Worm (Caenorhabditis elegans) whole organism, midembryonic: ENCODE results near the gene R11D1.12.

ENCODE experiments used
- T22C8.4 ChIP-seq: fragments of 200-800 bp; sonication (Bioruptor generic); IDR thresholded peaks from 2 replicates; pipeline ENCODE4 v1.3.6; 2022; ENCODE audit warnings: missing genetic modification characterization, missing compliant biosample characterization
- cog-1 ChIP-seq: sonication (generic microtip); optimal IDR thresholded peaks from 2 replicates; lab custom pipeline; 2016; ENCODE audit warnings: missing genetic modification characterization, missing compliant biosample characterization
- flt-1 ChIP-seq: fragments of 200-800 bp; sonication (Bioruptor generic); IDR thresholded peaks from 2 replicates; pipeline ENCODE4 v1.3.6; 2022; ENCODE audit warnings: missing genetic modification characterization, missing compliant biosample characterization
- klf-2 ChIP-seq: fragments of 200-800 bp; sonication (Bioruptor generic); conservative IDR thresholded peaks from 2 replicates; pipeline ENCODE4 v1.3.6; 2022; ENCODE audit warnings: missing genetic modification reagents, missing genetic modification characterization, missing compliant biosample characterization
- med-1 ChIP-seq: sonication (generic microtip); optimal IDR thresholded peaks from 2 replicates; lab custom pipeline; 2017; ENCODE audit warnings: missing genetic modification characterization, mild to moderate bottlenecking, missing compliant biosample characterization, antibody characterized with exemption, missing genetic modification reagents; ENCODE audit not compliant: insufficient read depth
- ref-1 ChIP-seq: fragments of 200-800 bp; sonication (Bioruptor generic); conservative IDR thresholded peaks from 2 replicates; pipeline ENCODE4 v1.3.6; 2022; ENCODE audit warnings: missing genetic modification reagents, missing genetic modification characterization, missing compliant biosample characterization
- ztf-23 ChIP-seq: fragments of 200-800 bp; sonication (Bioruptor generic); IDR thresholded peaks from 2 replicates; pipeline ENCODE4 v1.3.6; 2022; ENCODE audit warnings: missing genetic modification reagents, missing genetic modification characterization, missing compliant biosample characterization
- ztf-29 ChIP-seq: fragments of 200-800 bp; sonication (Bioruptor generic); IDR thresholded peaks from 2 replicates; pipeline ENCODE4 v1.3.6; 2022; ENCODE audit warnings: missing genetic modification reagents, missing genetic modification characterization, missing compliant biosample characterization

DNA sequence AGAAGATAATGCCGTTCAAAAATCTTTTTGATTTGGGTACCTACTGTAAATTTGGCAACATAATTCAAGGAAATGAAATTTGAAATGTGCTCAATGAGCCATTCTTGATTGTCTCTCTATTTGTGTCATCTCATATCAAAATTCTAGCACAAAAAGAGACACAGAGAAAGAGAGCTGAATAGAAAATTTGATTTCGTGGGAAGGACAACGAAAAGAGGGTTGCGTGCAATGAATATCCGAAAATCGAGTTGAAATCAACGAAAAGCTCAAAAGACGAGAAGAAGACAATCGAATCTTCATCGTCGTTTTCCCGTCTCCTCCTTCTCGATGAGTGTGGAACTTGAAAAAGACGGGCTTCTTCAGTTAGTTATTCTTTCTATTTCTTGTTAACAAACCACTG lies 22.1 kb upstream of the R11D1.12 start, which contains the start of gene C15C8.5:
- no peak for TF ChIP-seq flt-1 (GFP tag; lab: Robert Waterston, UW)
- TF ChIP-seq ztf-23: no peak
- TF ChIP-seq klf-2: no peak
- no peak for TF ChIP-seq ref-1 (GFP tag; lab: Robert Waterston, UW)
- no peak for TF ChIP-seq cog-1 (tag; lab: Kevin White, UChicago)
- no peak for TF ChIP-seq T22C8.4 (GFP tag; lab: Robert Waterston, UW)
- no peak for TF ChIP-seq med-1 (GFP tag; lab: Kevin White, UChicago)
- TF ChIP-seq ztf-29: no peak
